Fruit fly (Drosophila melanogaster): ENCODE data around the gene peb.
A peak's percentile ranks its signal among the peaks of the same experiment; 100 is the strongest.

peb gene

DNA sequence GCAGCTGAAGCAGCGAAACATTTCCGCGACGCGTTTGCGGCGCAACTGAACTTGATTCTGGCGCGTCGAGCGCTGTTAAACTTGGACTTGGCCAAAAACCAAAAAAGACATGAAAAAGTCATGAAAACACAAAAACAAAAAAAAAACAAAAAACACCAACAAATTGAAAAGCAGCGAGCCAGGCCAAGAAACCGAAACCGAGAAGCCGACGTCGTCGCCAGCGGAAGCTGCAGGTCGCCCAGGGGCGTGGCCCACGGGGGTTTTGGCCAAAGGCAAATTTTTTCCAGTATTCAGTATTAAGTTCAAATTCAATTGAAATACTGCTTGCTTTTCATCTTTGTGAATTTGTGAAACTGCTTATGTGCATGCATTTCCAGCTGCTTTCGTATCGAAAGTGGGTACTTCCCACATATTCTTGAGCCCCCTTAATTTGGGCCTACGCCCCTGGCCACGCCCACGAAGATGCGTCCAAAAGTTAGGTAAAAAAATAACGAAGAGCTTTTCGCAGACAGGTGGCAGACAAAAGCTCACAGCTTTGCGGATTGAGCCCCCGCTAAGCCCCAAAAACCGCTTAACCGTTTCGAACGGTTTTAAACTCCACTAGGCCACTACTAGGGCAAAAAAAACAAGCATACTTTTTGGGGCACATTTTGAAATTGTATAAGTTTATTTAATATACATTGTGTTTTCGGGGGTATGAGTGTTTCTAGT is 49.4 kb downstream of the peb start, which contains the start of gene CG3009 (continued):
- peak; percentile 98 for TF ChIP-seq CG8119 (GFP tag; IDR thresholded peaks at IDR 0.05)
- TF ChIP-seq CG1621 (tag; optimal IDR thresholded peaks at IDR 0.05) = peak; percentile 96
- peak; percentile 98 for TF ChIP-seq CG3919 (GFP tag; optimal IDR thresholded peaks at IDR 0.05)
- TF ChIP-seq CG4318 (GFP tag; optimal IDR thresholded peaks at IDR 0.05) = peak; percentile 96
- peak; percentile 96 for TF ChIP-seq Gug (GFP tag; IDR thresholded peaks at IDR 0.05)
- TF ChIP-seq achi (GFP tag; optimal IDR thresholded peaks at IDR 0.05) = peak; percentile 97
- peak; percentile 96 for TF ChIP-seq Ets96B (tag; optimal IDR thresholded peaks at IDR 0.05)
- TF ChIP-seq CG34406 (GFP tag; optimal IDR thresholded peaks at IDR 0.05) = peak; percentile 97
- TF ChIP-seq acj6 (GFP tag; optimal IDR thresholded peaks at IDR 0.05) = peak; percentile 97
- peak; percentile 98 for TF ChIP-seq Ets21C (GFP tag; optimal IDR thresholded peaks at IDR 0.05)
- TF ChIP-seq svp (GFP tag) = peak; percentile 99
- TF ChIP-seq CG7368 (GFP tag; optimal IDR thresholded peaks at IDR 0.05) = peak; percentile 98
- TF ChIP-seq Hr4 (GFP tag; optimal IDR thresholded peaks at IDR 0.05) = peak; percentile 97
- TF ChIP-seq fd85E (GFP tag; optimal IDR thresholded peaks at IDR 0.05) = peak; percentile 95
- peak; percentile 98 for TF ChIP-seq Sox102F (GFP tag; optimal IDR thresholded peaks at IDR 0.05)
- peak; percentile 93 for TF ChIP-seq CG11294 (GFP tag; IDR thresholded peaks at IDR 0.05)
- peak; percentile 98 for TF ChIP-seq net (GFP tag; optimal IDR thresholded peaks at IDR 0.05)
- peak; percentile 96 for TF ChIP-seq Lpt (GFP tag; optimal IDR thresholded peaks at IDR 0.05)
- TF ChIP-seq Eip93F (GFP tag; optimal IDR thresholded peaks at IDR 0.05) = peak; percentile 79
- peak; percentile 95 for TF ChIP-seq CG6276 (GFP tag; optimal IDR thresholded peaks at IDR 0.05)
- peak; percentile 98 for TF ChIP-seq Met (GFP tag; optimal IDR thresholded peaks at IDR 0.05)
- peak; percentile 90 to 94 for TF ChIP-seq salr (GFP tag; optimal IDR thresholded peaks at IDR 0.05)
- peak; percentile 97 for TF ChIP-seq CG8632 (GFP tag; optimal IDR thresholded peaks at IDR 0.05)
- peak; percentile 80 for TF ChIP-seq fkh (GFP tag; optimal IDR thresholded peaks at IDR 0.05)
- peak; percentile 99 for TF ChIP-seq esn (GFP tag; optimal IDR thresholded peaks at IDR 0.05)
- peak; percentile 98 for TF ChIP-seq CG6163 (GFP tag; IDR thresholded peaks at IDR 0.05)
- peak; percentile 97 for TF ChIP-seq CG10631 (GFP tag; optimal IDR thresholded peaks at IDR 0.05)
- TF ChIP-seq Smox (GFP tag; optimal IDR thresholded peaks at IDR 0.05) = peak; percentile 98
- TF ChIP-seq dac (GFP tag; optimal IDR thresholded peaks at IDR 0.05) = peak; percentile 97
- peak; percentile 96 for TF ChIP-seq CG10669 (GFP tag; optimal IDR thresholded peaks at IDR 0.05)
- peak; percentile 97 for TF ChIP-seq OdsH (GFP tag; optimal IDR thresholded peaks at IDR 0.05)
- TF ChIP-seq CG16779 (tag; optimal IDR thresholded peaks at IDR 0.05) = peak; percentile 95
- TF ChIP-seq Hr38 (GFP tag; optimal IDR thresholded peaks at IDR 0.05) = peak; percentile 58
- peak; percentile 98 for TF ChIP-seq pdm3 (GFP tag; optimal IDR thresholded peaks at IDR 0.05)
- TF ChIP-seq Sox15 (GFP tag; optimal IDR thresholded peaks at IDR 0.05) = peak; percentile 96
- TF ChIP-seq Sox14 (GFP tag; optimal IDR thresholded peaks at IDR 0.05) = peak; percentile 97
- TF ChIP-seq CG11762 (GFP tag; optimal IDR thresholded peaks at IDR 0.05; ENCODE audit: insufficient read depth) = peak; percentile 96
- TF ChIP-seq CG32006 (GFP tag; optimal IDR thresholded peaks at IDR 0.05) = peak; percentile 98

DNA sequence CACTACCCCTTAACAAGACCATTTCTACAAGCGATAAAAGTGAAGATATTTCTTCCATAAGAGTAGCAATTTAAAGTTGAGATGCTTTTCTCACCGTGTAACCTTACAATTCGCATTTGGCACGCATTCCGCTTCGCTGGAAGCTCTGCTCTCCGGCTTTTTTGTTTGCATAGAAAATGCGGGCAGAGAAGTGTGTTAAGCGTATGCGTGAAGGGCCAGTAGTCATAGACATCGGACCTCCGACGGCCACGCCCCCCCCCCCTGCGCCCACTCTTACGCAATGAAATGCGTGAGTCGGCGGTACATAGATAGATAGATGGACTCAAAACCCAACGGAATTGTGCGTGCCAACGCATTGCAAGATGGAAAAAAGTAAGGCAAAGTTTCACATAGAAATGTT is 52.1 kb downstream of the peb start:
- 0 out of 2 replicates have a peak, but pooled peaks have one; percentile 36 for TF ChIP-seq CG15336 (GFP tag; IDR thresholded peaks at IDR 0.05)
- no peak for TF ChIP-seq CG6792 (GFP tag; optimal IDR thresholded peaks at IDR 0.05)
- no peak for TF ChIP-seq OdsH (GFP tag; optimal IDR thresholded peaks at IDR 0.05)
- peak; percentile 1 for TF ChIP-seq fkh (GFP tag; optimal IDR thresholded peaks at IDR 0.05)
- no peak for TF ChIP-seq CG8319 (GFP tag; optimal IDR thresholded peaks at IDR 0.05)
- no peak for TF ChIP-seq Hr39 (GFP tag; optimal IDR thresholded peaks at IDR 0.05)
- no peak for TF ChIP-seq acj6 (GFP tag; optimal IDR thresholded peaks at IDR 0.05)
- no peak for TF ChIP-seq CG8632 (GFP tag; optimal IDR thresholded peaks at IDR 0.05)
- TF ChIP-seq esn (GFP tag; optimal IDR thresholded peaks at IDR 0.05) = no peak
- TF ChIP-seq CG32006 (GFP tag; optimal IDR thresholded peaks at IDR 0.05) = peak; percentile 10
- TF ChIP-seq Hr38 (GFP tag; optimal IDR thresholded peaks at IDR 0.05) = no peak
- TF ChIP-seq net (GFP tag; optimal IDR thresholded peaks at IDR 0.05) = no peak
- no peak for TF ChIP-seq Eip75B (GFP tag; optimal IDR thresholded peaks at IDR 0.05)
- no peak for TF ChIP-seq CG11294 (GFP tag; IDR thresholded peaks at IDR 0.05)
- TF ChIP-seq CG8119 (GFP tag; IDR thresholded peaks at IDR 0.05) = peak; percentile 41; the same call in 1 of the 3 replicates
- TF ChIP-seq CG6808 (GFP tag; optimal IDR thresholded peaks at IDR 0.05) = no peak
- no peak for TF ChIP-seq Sox15 (GFP tag; optimal IDR thresholded peaks at IDR 0.05)
- TF ChIP-seq CG6163 (GFP tag; IDR thresholded peaks at IDR 0.05) = no peak
- 0 out of 3 replicates have a peak, but pooled peaks have one; percentile 38 for TF ChIP-seq eg (GFP tag; IDR thresholded peaks at IDR 0.05)

All from whole organism, prepupa.